Worm (Caenorhabditis elegans) whole organism, L3 larva: ENCODE results near the gene ZK899.5.

Experiments used
- R02D3.7 ChIP-seq: fragments of 150-350 bp; optimal IDR thresholded peaks from 2 replicates; lab custom pipeline; 2014; ENCODE audit warnings: missing biosample characterization, missing genetic modification characterization
- aly-2 ChIP-seq: fragments of 150-350 bp; optimal IDR thresholded peaks from 2 replicates; lab custom pipeline; 2014; ENCODE audit warnings: missing biosample characterization, missing genetic modification characterization
- ama-1 ChIP-seq: fragments of 150-350 bp; optimal IDR thresholded peaks from 2 replicates; lab custom pipeline; 2018
- ceh-28 ChIP-seq: fragments of 150-350 bp; optimal IDR thresholded peaks from 2 replicates; lab custom pipeline; 2014; ENCODE audit warnings: missing biosample characterization, missing genetic modification reagents, missing genetic modification characterization
- ceh-82 ChIP-seq: fragments of 150-350 bp; optimal IDR thresholded peaks from 2 replicates; lab custom pipeline; 2014; ENCODE audit warnings: missing biosample characterization, missing genetic modification characterization
- ceh-9 ChIP-seq: sonication (generic microtip); optimal IDR thresholded peaks from 2 replicates; lab custom pipeline; 2018; ENCODE audit warnings: missing biosample characterization, missing genetic modification characterization
- daf-12 ChIP-seq: fragments of 150-350 bp; optimal IDR thresholded peaks from 2 replicates; lab custom pipeline; 2014; ENCODE audit warnings: missing biosample characterization, missing genetic modification reagents, missing genetic modification characterization
- egl-27 ChIP-seq: sonication (generic microtip); optimal IDR thresholded peaks from 4 replicates; lab custom pipeline; 2017; ENCODE audit warnings: missing biosample characterization, missing genetic modification reagents, missing genetic modification characterization
- egl-5 ChIP-seq: fragments of 150-350 bp; optimal IDR thresholded peaks from 2 replicates; lab custom pipeline; 2017; ENCODE audit warnings: missing biosample characterization, missing genetic modification reagents, missing genetic modification characterization, inconsistent platforms
- elt-1 ChIP-seq: fragments of 150-350 bp; optimal IDR thresholded peaks from 2 replicates; lab custom pipeline; 2014; ENCODE audit warnings: missing biosample characterization, missing genetic modification characterization
- elt-2 ChIP-seq: sonication (generic microtip); optimal IDR thresholded peaks from 2 replicates; lab custom pipeline; 2016; ENCODE audit warnings: missing genetic modification reagents, mild to moderate bottlenecking, missing genetic modification characterization, missing compliant biosample characterization
- elt-3 ChIP-seq, 3 experiments: fragments of 150-350 bp in 1 of 3; sonication (generic microtip) in 2 of 3; optimal IDR thresholded peaks; 2 replicates in 2 of 3; 4 replicates in 1 of 3; lab custom pipeline; 2014 to 2017; ENCODE audit warnings: missing biosample characterization in 3 of 3, missing genetic modification characterization in 3 of 3
- fkh-10 ChIP-seq: sonication (generic microtip); optimal IDR thresholded peaks from 2 replicates; lab custom pipeline; 2017; ENCODE audit warnings: missing biosample characterization, missing genetic modification reagents, missing genetic modification characterization
- fkh-2 ChIP-seq: fragments of 150-350 bp; optimal IDR thresholded peaks from 2 replicates; lab custom pipeline; 2014; ENCODE audit warnings: missing biosample characterization, missing genetic modification reagents, missing genetic modification characterization
- fos-1 ChIP-seq: fragments of 150-350 bp; optimal IDR thresholded peaks from 2 replicates; lab custom pipeline; 2014; ENCODE audit warnings: missing biosample characterization, missing genetic modification characterization
- hmg-11 ChIP-seq: sonication (generic microtip); optimal IDR thresholded peaks from 2 replicates; lab custom pipeline; 2016; ENCODE audit warnings: missing genetic modification characterization, missing compliant biosample characterization
- jun-1 ChIP-seq: fragments of 150-350 bp; optimal IDR thresholded peaks from 2 replicates; lab custom pipeline; 2014; ENCODE audit warnings: missing biosample characterization, missing genetic modification reagents, missing genetic modification characterization
- lin-15B ChIP-seq: fragments of 150-350 bp; optimal IDR thresholded peaks from 2 replicates; lab custom pipeline; 2014; ENCODE audit warnings: missing biosample characterization, missing genetic modification characterization
- lin-39 ChIP-seq: fragments of 150-350 bp; optimal IDR thresholded peaks from 2 replicates; lab custom pipeline; 2018; ENCODE audit warnings: missing biosample characterization, missing genetic modification reagents, missing genetic modification characterization
- mdl-1 ChIP-seq: fragments of 150-350 bp; optimal IDR thresholded peaks from 2 replicates; lab custom pipeline; 2014; ENCODE audit warnings: missing biosample characterization, missing genetic modification characterization
- mml-1 ChIP-seq: fragments of 150-350 bp; sonication (generic microtip); optimal IDR thresholded peaks from 3 replicates; lab custom pipeline; 2014; ENCODE audit warnings: missing biosample characterization, missing genetic modification characterization
- nfya-1 ChIP-seq: sonication (generic microtip); optimal IDR thresholded peaks from 2 replicates; lab custom pipeline; 2017; ENCODE audit warnings: missing genetic modification characterization, mild to moderate bottlenecking, missing compliant biosample characterization, antibody characterized with exemption, moderate library complexity; ENCODE audit not compliant: insufficient read depth
- nhr-11 ChIP-seq: fragments of 150-350 bp; optimal IDR thresholded peaks from 2 replicates; lab custom pipeline; 2014; ENCODE audit warnings: missing biosample characterization, missing genetic modification characterization
- nhr-12 ChIP-seq: fragments of 150-350 bp; optimal IDR thresholded peaks from 2 replicates; lab custom pipeline; 2014; ENCODE audit warnings: missing biosample characterization, missing genetic modification characterization
- nhr-23 ChIP-seq: fragments of 150-350 bp; optimal IDR thresholded peaks from 2 replicates; lab custom pipeline; 2014; ENCODE audit warnings: missing biosample characterization, missing genetic modification reagents, missing genetic modification characterization
- nhr-237 ChIP-seq: fragments of 150-350 bp; optimal IDR thresholded peaks from 2 replicates; lab custom pipeline; 2014; ENCODE audit warnings: missing biosample characterization, missing genetic modification characterization
- nhr-25 ChIP-seq: sonication (generic microtip); optimal IDR thresholded peaks from 2 replicates; lab custom pipeline; 2017; ENCODE audit warnings: missing biosample characterization, missing genetic modification characterization
- nhr-28 ChIP-seq: fragments of 150-350 bp; optimal IDR thresholded peaks from 2 replicates; lab custom pipeline; 2014; ENCODE audit warnings: missing biosample characterization, missing genetic modification characterization
- nhr-43 ChIP-seq: sonication (generic microtip); optimal IDR thresholded peaks from 2 replicates; lab custom pipeline; 2016; ENCODE audit warnings: mild to moderate bottlenecking, missing genetic modification characterization, missing compliant biosample characterization; ENCODE audit not compliant: poor library complexity, severe bottlenecking
- nhr-67 ChIP-seq: fragments of 150-350 bp; optimal IDR thresholded peaks from 2 replicates; lab custom pipeline; 2014; ENCODE audit warnings: missing biosample characterization, missing genetic modification characterization
- nhr-76 ChIP-seq: fragments of 150-350 bp; sonication (generic microtip); optimal IDR thresholded peaks from 5 replicates; lab custom pipeline; 2014; ENCODE audit warnings: missing biosample characterization, missing genetic modification characterization
- nhr-77 ChIP-seq: fragments of 150-350 bp; optimal IDR thresholded peaks from 2 replicates; lab custom pipeline; 2014; ENCODE audit warnings: missing biosample characterization, missing genetic modification characterization
- pha-4 ChIP-seq: fragments of 150-350 bp; optimal IDR thresholded peaks from 2 replicates; lab custom pipeline; 2014; ENCODE audit warnings: missing biosample characterization, missing genetic modification reagents, missing genetic modification characterization
- pqm-1 ChIP-seq: fragments of 150-350 bp; optimal IDR thresholded peaks from 2 replicates; lab custom pipeline; 2017; ENCODE audit warnings: missing biosample characterization, missing genetic modification characterization, inconsistent platforms
- skn-1 ChIP-seq: fragments of 150-350 bp; optimal IDR thresholded peaks from 2 replicates; lab custom pipeline; 2014; ENCODE audit warnings: missing biosample characterization, missing genetic modification characterization
- snpc-4 ChIP-seq: fragments of 150-350 bp; optimal IDR thresholded peaks from 2 replicates; lab custom pipeline; 2014; ENCODE audit warnings: missing biosample characterization, missing genetic modification characterization
- unc-39 ChIP-seq: sonication (generic microtip); optimal IDR thresholded peaks from 4 replicates; lab custom pipeline; 2017; ENCODE audit warnings: missing biosample characterization, missing genetic modification characterization
- unc-62 ChIP-seq: fragments of 150-350 bp; sonication (generic microtip); optimal IDR thresholded peaks from 4 replicates; lab custom pipeline; 2014; ENCODE audit warnings: missing biosample characterization, missing genetic modification reagents, missing genetic modification characterization
- ztf-11 ChIP-seq: fragments of 150-350 bp; optimal IDR thresholded peaks from 2 replicates; lab custom pipeline; 2014; ENCODE audit warnings: missing biosample characterization, missing genetic modification characterization

The ZK899.5 gene

DNA sequence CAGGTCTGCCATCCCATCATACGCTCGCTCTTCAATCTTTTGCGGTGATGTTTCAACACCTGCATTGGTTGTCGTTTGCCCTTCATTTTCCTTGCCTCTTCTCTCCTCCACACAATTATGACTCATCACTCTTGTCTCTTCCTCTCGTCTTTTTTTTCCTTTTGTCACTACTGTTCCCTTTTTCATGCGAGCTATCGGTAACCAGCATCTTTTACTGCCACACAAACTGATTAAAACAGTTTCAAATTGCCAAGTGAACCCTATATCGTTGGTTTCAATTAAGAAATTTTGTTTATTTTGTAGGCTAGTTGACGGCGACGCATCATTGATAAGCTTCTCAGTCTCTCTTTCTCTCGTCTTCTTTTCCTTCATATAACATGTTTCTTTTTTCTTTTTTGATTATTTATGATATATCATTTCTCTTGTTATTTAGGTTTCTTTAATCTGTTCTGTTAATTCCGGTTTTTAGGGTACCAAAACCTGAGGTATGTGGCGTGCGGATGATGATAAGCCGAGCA is 14.5 kb downstream of the ZK899.5 start, which contains the start of gene ZK899.1:
Gene ZK899.1, plus strand, starts transcription at position 468 of the 518 bp plus-strand sequence.
- TF ChIP-seq elt-2 (tag; lab: Kevin White, UChicago) (peak; percentile 91), lin-39 (no peak), nhr-12 (tag; lab: Kevin White, UChicago) (no peak), fos-1 (tag; lab: Kevin White, UChicago) (peak; percentile 51), jun-1 (tag; lab: Kevin White, UChicago) (peak; percentile 82), pqm-1 (tag; lab: Kevin White, UChicago) (peak; percentile 54)

DNA sequence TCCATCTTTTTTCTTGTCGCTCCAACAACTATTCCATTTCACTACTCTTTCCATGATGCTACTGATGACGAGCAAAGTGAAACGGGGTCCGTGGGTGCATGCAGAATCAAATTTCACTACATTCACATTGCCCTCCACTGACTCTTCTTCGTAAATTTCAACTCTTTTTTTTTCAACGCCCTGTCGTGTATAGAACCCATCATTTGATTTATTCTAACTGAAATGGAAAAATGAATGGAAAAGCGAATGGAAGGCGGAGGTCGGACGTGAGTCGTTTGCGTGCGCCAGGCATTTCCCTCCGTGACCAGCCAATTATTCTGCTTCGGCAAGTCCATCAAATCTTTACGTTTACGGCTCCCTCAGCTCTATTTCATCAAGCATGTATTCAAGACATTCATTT is 16.9 kb downstream of the ZK899.5 start:
- TF ChIP-seq ama-1 (no peak), fkh-10 (GFP tag; lab: Kevin White, UChicago) (peak; percentile 4)

DNA sequence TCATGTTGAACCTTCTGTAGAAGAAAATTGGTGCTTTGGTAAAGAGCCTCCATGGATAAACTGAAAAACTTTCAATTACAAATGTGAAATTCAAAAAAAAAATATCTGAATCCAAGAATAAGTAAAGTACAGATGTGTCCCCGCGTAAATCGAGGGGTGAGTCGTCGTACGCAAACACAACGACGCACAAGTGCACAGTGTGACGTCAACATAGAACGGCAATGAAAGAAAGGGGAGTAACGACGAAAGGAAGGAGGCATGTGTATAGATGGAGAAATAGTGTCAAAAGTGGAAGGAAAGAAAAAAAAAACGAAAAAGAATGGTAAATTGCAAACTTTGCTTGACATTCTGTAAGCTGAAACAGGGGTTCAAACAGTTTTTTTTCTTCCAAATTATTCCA is 19.2 kb downstream of the ZK899.5 start, which contains the start of gene memb-1:
Gene memb-1, minus strand, starts transcription at position 60 of the 400 bp plus-strand sequence.
- TF ChIP-seq hmg-11 (tag; lab: Kevin White, UChicago), result peak; percentile 77
- TF ChIP-seq nfya-1 (tag; lab: Kevin White, UChicago), result peak; percentile 77
- no peak for TF ChIP-seq ceh-9 (tag; lab: Kevin White, UChicago)
- TF ChIP-seq nhr-11 (tag; lab: Kevin White, UChicago), result no peak
- no peak for TF ChIP-seq fkh-10 (GFP tag; lab: Kevin White, UChicago)
- peak; percentile 18 for TF ChIP-seq lin-15B (tag; lab: Kevin White, UChicago)
- peak; percentile 50 for TF ChIP-seq jun-1 (tag; lab: Kevin White, UChicago)
- TF ChIP-seq egl-5, result peak; percentile 67
- TF ChIP-seq nhr-237 (tag; lab: Kevin White, UChicago), result no peak
- no peak for TF ChIP-seq nhr-12 (tag; lab: Kevin White, UChicago)
- peak; percentile 83 for TF ChIP-seq pha-4
- TF ChIP-seq nhr-28, result no peak
- no peak for TF ChIP-seq nhr-67
- TF ChIP-seq mml-1 (tag; lab: Kevin White, UChicago), result no peak
- TF ChIP-seq nhr-23 (tag; lab: Kevin White, UChicago), result peak; percentile 77
- no peak for TF ChIP-seq ama-1
- TF ChIP-seq pqm-1 (tag; lab: Kevin White, UChicago), result peak; percentile 74
- peak; percentile 1 for TF ChIP-seq fkh-2 (tag; lab: Kevin White, UChicago)
- no peak for TF ChIP-seq daf-12 (tag; lab: Kevin White, UChicago)
- TF ChIP-seq fos-1 (tag; lab: Kevin White, UChicago), result peak; percentile 33
- TF ChIP-seq unc-62, result no peak
- TF ChIP-seq nhr-43 (tag; lab: Kevin White, UChicago), result no peak
- no peak for TF ChIP-seq ceh-82 (tag; lab: Kevin White, UChicago)
- peak; percentile 59 for TF ChIP-seq elt-2 (tag; lab: Kevin White, UChicago)
- peak; percentile 45 for TF ChIP-seq skn-1
- no peak for TF ChIP-seq elt-1 (tag; lab: Kevin White, UChicago)
- peak; percentile 84 for TF ChIP-seq nhr-25 (tag; lab: Kevin White, UChicago)
- TF ChIP-seq ztf-11 (tag; lab: Kevin White, UChicago), result no peak
- peak; percentile 73 for TF ChIP-seq lin-39
- TF ChIP-seq aly-2 (tag; lab: Kevin White, UChicago), result no peak
- no peak for TF ChIP-seq unc-39
- peak; percentile 70 for TF ChIP-seq R02D3.7 (tag; lab: Kevin White, UChicago)
- TF ChIP-seq snpc-4 (tag; lab: Kevin White, UChicago), result peak; percentile 30
- peak; percentile 21 for TF ChIP-seq egl-27 (tag; lab: Kevin White, UChicago)

DNA sequence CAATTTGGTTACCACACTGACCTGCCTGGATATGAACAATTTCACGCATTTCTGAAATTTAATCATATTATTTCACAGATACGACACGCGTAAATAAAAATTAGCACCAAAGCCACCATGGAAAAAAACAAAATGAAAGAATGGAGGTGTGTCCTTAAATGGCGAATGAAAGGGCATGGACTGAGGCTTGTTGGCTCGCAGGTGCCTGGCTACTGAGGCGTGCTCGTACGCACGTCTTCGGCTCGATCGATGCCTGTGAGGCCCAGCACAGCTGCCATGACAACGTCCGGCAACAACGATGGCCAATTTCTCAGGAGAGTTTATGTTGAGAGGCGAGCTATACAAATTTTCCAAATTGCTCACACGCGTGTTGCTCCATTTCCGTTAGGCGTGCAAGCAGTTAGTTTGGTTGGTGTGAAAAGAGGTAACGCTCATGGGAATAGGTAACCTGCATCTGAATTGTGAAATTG is 23.9 kb downstream of the ZK899.5 start, which contains the start of gene tbb-4:
Gene tbb-4, minus strand, starts transcription at position 51 of the 470 bp plus-strand sequence.
- TF ChIP-seq fos-1 (tag; lab: Kevin White, UChicago) (no peak), egl-27 (tag; lab: Kevin White, UChicago) (no peak), snpc-4 (tag; lab: Kevin White, UChicago) (no peak), nfya-1 (tag; lab: Kevin White, UChicago) (no peak), nhr-77 (tag; lab: Kevin White, UChicago) (no peak), nhr-67 (no peak), ceh-9 (tag; lab: Kevin White, UChicago) (no peak), elt-1 (tag; lab: Kevin White, UChicago) (no peak), ceh-28 (no peak), nhr-28 (no peak), egl-5 (no peak), nhr-11 (tag; lab: Kevin White, UChicago) (no peak), fkh-2 (tag; lab: Kevin White, UChicago) (no peak), R02D3.7 (tag; lab: Kevin White, UChicago) (no peak), fkh-10 (GFP tag; lab: Kevin White, UChicago) (no peak), elt-3 (tag; optimal IDR thresholded peaks at IDR 0.05; lab: Kevin White, UChicago) (no peak), nhr-76 (tag; lab: Kevin White, UChicago) (no peak), lin-15B (tag; lab: Kevin White, UChicago) (no peak), skn-1 (no peak), mdl-1 (tag; lab: Kevin White, UChicago) (no peak)
